Worm (Caenorhabditis elegans) whole organism, L4 larva: ENCODE data around the gene T28A8.2.

Source experiments
- aha-1 ChIP-seq: fragments of 150-350 bp; peaks from one replicate; lab custom pipeline; 2014; ENCODE audit warnings: missing biosample characterization, missing genetic modification characterization
- lin-29 ChIP-seq: fragments of 200-800 bp; sonication (Bioruptor generic); IDR thresholded peaks from 2 replicates; pipeline ENCODE4 v1.3.6; 2022; ENCODE audit warnings: missing genetic modification reagents, missing genetic modification characterization, missing compliant biosample characterization
- lin-39 ChIP-seq: fragments of 150-350 bp; optimal IDR thresholded peaks from 2 replicates; lab custom pipeline; 2014; ENCODE audit warnings: missing biosample characterization, missing genetic modification reagents, missing genetic modification characterization
- unc-130 ChIP-seq: sonication (generic microtip); optimal IDR thresholded peaks from 2 replicates; lab custom pipeline; 2016; ENCODE audit warnings: missing genetic modification reagents, missing genetic modification characterization, missing compliant biosample characterization
- zfp-3 ChIP-seq: fragments of 200-800 bp; sonication (Bioruptor generic); conservative IDR thresholded peaks from 2 replicates; pipeline ENCODE4 v1.3.6; 2022; ENCODE audit warnings: missing genetic modification reagents, missing genetic modification characterization, missing compliant biosample characterization
- ztf-11 ChIP-seq: fragments of 150-350 bp; optimal IDR thresholded peaks from 2 replicates; lab custom pipeline; 2014; ENCODE audit warnings: missing biosample characterization, missing genetic modification characterization

DNA sequence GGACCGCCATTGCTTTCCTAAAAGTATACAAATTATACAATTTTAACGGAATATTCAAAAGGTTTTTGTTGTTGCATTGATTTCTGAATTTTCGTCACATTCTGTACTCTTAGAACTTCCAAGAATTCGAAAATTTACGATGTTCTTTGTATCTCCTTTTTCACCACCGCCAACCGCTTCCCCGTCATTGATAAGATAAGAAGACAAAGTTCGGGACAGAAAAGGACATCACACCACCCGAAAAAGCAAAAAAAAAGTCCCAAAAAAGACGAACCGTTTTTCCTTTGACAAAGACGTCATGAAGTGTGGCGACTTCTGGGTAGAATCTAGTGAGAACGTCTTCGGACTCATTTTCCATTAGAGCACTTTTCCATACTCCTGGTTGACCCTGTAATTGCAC is 47.0 kb upstream of the T28A8.2 start:
- TF ChIP-seq lin-39 (tag; lab: Kevin White, UChicago) (no peak), lin-29 (GFP tag; lab: Robert Waterston, UW) (no peak), aha-1 (tag; lab: Kevin White, UChicago) (no peak), zfp-3 (GFP tag; lab: Robert Waterston, UW) (no peak), ztf-11 (tag; lab: Kevin White, UChicago) (no peak), unc-130 (no peak)
